Worm (Caenorhabditis elegans) whole organism, young adult: ENCODE results near the gene K07C11.7.

Experiments used
- B0019.2 ChIP-seq: fragments of 200-800 bp; sonication (Bioruptor generic); conservative IDR thresholded peaks from 2 replicates; pipeline ENCODE4 v1.3.6; 2022; ENCODE audit warnings: missing genetic modification reagents, missing genetic modification characterization, missing compliant biosample characterization
- D2030.7 ChIP-seq: fragments of 200-800 bp; sonication (Bioruptor generic); IDR thresholded peaks from 2 replicates; pipeline ENCODE4 v1.3.6; 2022; ENCODE audit warnings: missing genetic modification reagents, missing genetic modification characterization, missing compliant biosample characterization
- F33H1.4 ChIP-seq: fragments of 200-800 bp; sonication (Bioruptor generic); IDR thresholded peaks from 2 replicates; pipeline ENCODE4 v1.3.6; 2022; ENCODE audit warnings: missing genetic modification reagents, missing genetic modification characterization, missing compliant biosample characterization
- F39B2.1 ChIP-seq: fragments of 200-800 bp; sonication (Bioruptor generic); IDR thresholded peaks from 2 replicates; pipeline ENCODE4 v1.3.6; 2022; ENCODE audit warnings: missing genetic modification reagents, missing genetic modification characterization, missing compliant biosample characterization
- F52B5.7 ChIP-seq: sonication (generic microtip); optimal IDR thresholded peaks from 2 replicates; lab custom pipeline; 2016; ENCODE audit warnings: mild to moderate bottlenecking, missing genetic modification characterization, missing compliant biosample characterization
- F55B11.4 ChIP-seq: sonication (generic microtip); optimal IDR thresholded peaks from 2 replicates; lab custom pipeline; 2016; ENCODE audit warnings: missing compliant biosample characterization, missing genetic modification characterization, borderline replicate concordance; ENCODE audit not compliant: insufficient read depth
- F57A8.1 ChIP-seq: fragments of 200-800 bp; sonication (Bioruptor generic); optimal IDR thresholded peaks from 2 replicates; lab custom pipeline; 2018; ENCODE audit warnings: mild to moderate bottlenecking, missing genetic modification characterization, moderate library complexity, missing compliant biosample characterization
- K11D2.4 ChIP-seq: fragments of 200-800 bp; sonication (Bioruptor generic); IDR thresholded peaks from 2 replicates; pipeline ENCODE4 v1.3.6; 2022; ENCODE audit warnings: missing genetic modification reagents, missing genetic modification characterization, missing compliant biosample characterization
- T07F8.4 ChIP-seq: sonication (generic microtip); optimal IDR thresholded peaks from 2 replicates; lab custom pipeline; 2016; ENCODE audit warnings: mild to moderate bottlenecking, missing genetic modification characterization, moderate library complexity, missing compliant biosample characterization
- Y53G8AR.9 ChIP-seq: fragments of 200-800 bp; sonication (Bioruptor generic); conservative IDR thresholded peaks from 2 replicates; pipeline ENCODE4 v1.3.6; 2022; ENCODE audit warnings: missing genetic modification reagents, missing genetic modification characterization, missing compliant biosample characterization
- Y56A3A.18 ChIP-seq: fragments of 200-800 bp; sonication (Bioruptor generic); IDR thresholded peaks from 2 replicates; pipeline ENCODE4 v1.3.6; 2022; ENCODE audit warnings: missing genetic modification reagents, missing genetic modification characterization, missing compliant biosample characterization
- ZK185.1 ChIP-seq: sonication (generic microtip); optimal IDR thresholded peaks from 2 replicates; lab custom pipeline; 2016; ENCODE audit warnings: mild to moderate bottlenecking, missing genetic modification characterization, missing compliant biosample characterization; ENCODE audit not compliant: poor library complexity, severe bottlenecking
- ama-1 ChIP-seq, 3 experiments: fragments of 150-350 bp in 1 of 3; sonication (generic microtip) in 2 of 3; optimal IDR thresholded peaks; 2 replicates each; lab custom pipeline; 2014 to 2018; ENCODE audit warnings: missing biosample characterization in 2 of 3, missing genetic modification characterization in 2 of 3, missing genetic modification reagents in 2 of 3
- athp-1 ChIP-seq: sonication (generic microtip); optimal IDR thresholded peaks from 2 replicates; lab custom pipeline; 2017; ENCODE audit warnings: mild to moderate bottlenecking, missing genetic modification characterization, missing compliant biosample characterization
- ceh-40 ChIP-seq: fragments of 200-800 bp; sonication (Bioruptor generic); IDR thresholded peaks from 2 replicates; pipeline ENCODE4 v1.3.6; 2022; ENCODE audit warnings: missing genetic modification characterization, missing compliant biosample characterization
- ceh-91 ChIP-seq: fragments of 200-800 bp; sonication (Bioruptor generic); IDR thresholded peaks from 2 replicates; pipeline ENCODE4 v1.3.6; 2022; ENCODE audit warnings: missing genetic modification reagents, missing genetic modification characterization, missing compliant biosample characterization
- dpl-1 ChIP-seq: fragments of 150-350 bp; optimal IDR thresholded peaks from 2 replicates; lab custom pipeline; 2014; ENCODE audit warnings: missing biosample characterization, missing genetic modification reagents, missing genetic modification characterization
- egl-44 ChIP-seq: fragments of 200-800 bp; sonication (Bioruptor generic); IDR thresholded peaks from 2 replicates; pipeline ENCODE4 v1.3.6; 2022; ENCODE audit warnings: missing genetic modification reagents, missing genetic modification characterization, missing compliant biosample characterization
- ets-4 ChIP-seq: fragments of 200-800 bp; sonication (Bioruptor generic); optimal IDR thresholded peaks from 2 replicates; lab custom pipeline; 2018; ENCODE audit warnings: mild to moderate bottlenecking, missing genetic modification characterization, missing compliant biosample characterization
- him-1 ChIP-seq: sonication (generic microtip); optimal IDR thresholded peaks from 2 replicates; lab custom pipeline; 2016; ENCODE audit warnings: missing genotype, missing genetic modification reagents, missing genetic modification characterization, missing compliant biosample characterization
- let-526 ChIP-seq: fragments of 200-800 bp; sonication (Bioruptor generic); IDR thresholded peaks from 2 replicates; pipeline ENCODE4 v1.3.6; 2022; ENCODE audit warnings: missing genetic modification reagents, missing genetic modification characterization, missing compliant biosample characterization
- lir-1 ChIP-seq: fragments of 200-800 bp; sonication (Bioruptor generic); conservative IDR thresholded peaks from 2 replicates; pipeline ENCODE4 v1.3.6; 2022; ENCODE audit warnings: missing genetic modification reagents, missing genetic modification characterization, missing compliant biosample characterization
- madf-10 ChIP-seq: sonication (generic microtip); optimal IDR thresholded peaks from 2 replicates; lab custom pipeline; 2016; ENCODE audit warnings: mild to moderate bottlenecking, missing genetic modification characterization, missing compliant biosample characterization
- mcd-1 ChIP-seq: fragments of 200-800 bp; sonication (Bioruptor generic); IDR thresholded peaks from 2 replicates; pipeline ENCODE4 v1.3.6; 2022; ENCODE audit warnings: missing genetic modification reagents, missing genetic modification characterization, missing compliant biosample characterization
- pha-4 ChIP-seq: fragments of 150-350 bp; sonication (generic microtip); optimal IDR thresholded peaks from 2 replicates; lab custom pipeline; 2014; ENCODE audit warnings: missing biosample characterization, missing genetic modification reagents, missing genetic modification characterization
- repo-1 ChIP-seq: sonication (generic microtip); optimal IDR thresholded peaks from 2 replicates; lab custom pipeline; 2017; ENCODE audit warnings: mild to moderate bottlenecking, missing genetic modification characterization, missing compliant biosample characterization
- rpc-1 ChIP-seq, 2 experiments: fragments of 150-350 bp in 1 of 2; sonication (generic microtip) in 1 of 2; optimal IDR thresholded peaks; 2 replicates each; lab custom pipeline; 2014 to 2018; ENCODE audit warnings: missing biosample characterization in 1 of 2, missing genetic modification characterization in 1 of 2, missing genetic modification reagents in 1 of 2, missing genotype in 1 of 2
- sdz-38 ChIP-seq: sonication (generic microtip); optimal IDR thresholded peaks from 2 replicates; lab custom pipeline; 2016; ENCODE audit warnings: missing genotype, missing genetic modification characterization, missing compliant biosample characterization
- snpc-1.1 ChIP-seq: sonication (generic microtip); optimal IDR thresholded peaks from 2 replicates; lab custom pipeline; 2017; ENCODE audit warnings: missing genetic modification characterization, mild to moderate bottlenecking, missing compliant biosample characterization, antibody characterized with exemption, moderate library complexity, missing genotype, missing genetic modification reagents; ENCODE audit not compliant: insufficient read depth
- snpc-1.3 ChIP-seq: sonication (generic microtip); optimal IDR thresholded peaks from 2 replicates; lab custom pipeline; 2017; ENCODE audit warnings: missing genetic modification characterization, mild to moderate bottlenecking, missing compliant biosample characterization, antibody characterized with exemption, moderate library complexity, missing genotype, missing genetic modification reagents; ENCODE audit not compliant: insufficient read depth
- snpc-3.4 ChIP-seq: sonication (generic microtip); optimal IDR thresholded peaks from 2 replicates; lab custom pipeline; 2017; ENCODE audit warnings: missing genetic modification characterization, mild to moderate bottlenecking, missing compliant biosample characterization, antibody characterized with exemption, moderate library complexity, missing genotype, missing genetic modification reagents
- sptf-2 ChIP-seq: fragments of 200-800 bp; sonication (Bioruptor generic); optimal IDR thresholded peaks from 2 replicates; lab custom pipeline; 2018; ENCODE audit warnings: mild to moderate bottlenecking, missing genetic modification characterization, missing compliant biosample characterization
- tlf-1 ChIP-seq: fragments of 200-800 bp; sonication (Bioruptor generic); optimal IDR thresholded peaks from 2 replicates; lab custom pipeline; 2018; ENCODE audit warnings: mild to moderate bottlenecking, missing genetic modification characterization, missing compliant biosample characterization
- zfh-2 ChIP-seq: fragments of 200-800 bp; sonication (Bioruptor generic); conservative IDR thresholded peaks from 2 replicates; pipeline ENCODE4 v1.3.6; 2022; ENCODE audit warnings: missing genetic modification reagents, missing genetic modification characterization, missing compliant biosample characterization

K07C11.7 gene

DNA sequence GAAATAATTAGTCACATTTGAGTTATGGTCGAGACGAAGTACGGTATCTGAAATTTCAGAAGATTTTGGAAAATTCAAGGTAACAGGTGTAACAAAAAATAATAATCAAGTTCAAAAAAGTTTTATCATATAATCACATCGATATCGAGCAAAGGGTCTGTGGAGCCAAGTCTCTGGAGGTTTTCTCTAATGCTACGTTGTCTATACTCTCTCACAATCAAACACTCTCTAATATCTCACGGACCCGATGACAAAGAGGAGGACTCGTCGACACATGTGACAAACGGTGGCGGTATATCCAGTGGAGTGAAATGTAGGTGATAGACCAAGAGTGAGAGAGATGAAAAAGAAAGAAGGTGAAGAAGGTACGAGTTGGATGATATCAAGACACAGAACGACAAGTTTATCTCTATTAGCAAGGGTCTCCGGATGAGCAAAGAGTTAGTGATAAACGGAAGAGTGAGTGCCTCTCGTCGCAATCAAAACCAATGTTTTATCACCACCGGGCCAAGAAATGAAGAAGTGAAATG, 17.8 kb downstream of the K07C11.7 start, which contains the start of gene F20D6.10:
TSS of gene F20D6.10 (minus strand) at position 51 of the 530 bp plus-strand sequence.
- TF ChIP-seq ama-1 (optimal IDR thresholded peaks at IDR 0.05; lab: Kevin White, UChicago), result no peak
- no peak for TF ChIP-seq ama-1 (GFP tag; optimal IDR thresholded peaks at IDR 0.05; lab: Kevin White, UChicago)
- no peak for TF ChIP-seq F39B2.1 (GFP tag; lab: Robert Waterston, UW)
- TF ChIP-seq sdz-38, result no peak
- TF ChIP-seq D2030.7 (GFP tag; lab: Robert Waterston, UW), result no peak
- no peak for TF ChIP-seq F55B11.4 (tag; lab: Kevin White, UChicago)

DNA sequence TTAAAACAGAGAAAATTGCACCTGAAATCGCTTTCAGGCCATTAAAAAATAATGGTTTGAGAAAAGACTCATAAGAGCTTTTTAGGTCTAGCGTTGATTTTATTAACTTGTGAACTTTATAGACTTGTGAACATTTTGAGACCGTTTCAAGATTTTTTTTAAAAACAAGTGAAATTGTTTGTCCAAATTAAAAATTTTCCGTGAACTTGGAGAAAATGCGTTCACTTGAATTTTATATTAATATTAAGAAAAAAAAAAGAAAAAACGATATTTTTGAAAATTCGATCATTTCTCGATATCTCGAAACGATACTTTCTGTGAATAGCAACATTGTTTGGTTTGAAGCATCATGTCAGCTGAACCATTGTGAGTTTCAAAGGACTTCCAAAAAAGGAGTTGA, 23.3 kb downstream of the K07C11.7 start, which contains the start of gene F20D6.1:
TSS of gene F20D6.1 (plus strand) at position 301 of the 400 bp plus-strand sequence.
- TF ChIP-seq ets-4 (GFP tag; lab: Kevin White, UChicago) (no peak), K11D2.4 (GFP tag; lab: Robert Waterston, UW) (no peak), snpc-1.1 (tag; lab: Kevin White, UChicago) (no peak), ZK185.1 (tag; lab: Kevin White, UChicago) (no peak), athp-1 (tag; lab: Kevin White, UChicago) (no peak), F33H1.4 (GFP tag; lab: Robert Waterston, UW) (no peak), F57A8.1 (GFP tag; lab: Kevin White, UChicago) (no peak), F39B2.1 (GFP tag; lab: Robert Waterston, UW) (no peak), T07F8.4 (tag; lab: Kevin White, UChicago) (no peak), madf-10 (no peak), tlf-1 (no peak), mcd-1 (GFP tag; lab: Robert Waterston, UW) (no peak), Y56A3A.18 (GFP tag; lab: Robert Waterston, UW) (no peak)

- no peak for TF ChIP-seq repo-1 (tag; lab: Kevin White, UChicago)
- no peak for TF ChIP-seq snpc-3.4
- TF ChIP-seq zfh-2 (GFP tag; lab: Robert Waterston, UW), result no peak
- no peak for TF ChIP-seq lir-1 (GFP tag; lab: Robert Waterston, UW)
- TF ChIP-seq snpc-1.3 (tag; lab: Kevin White, UChicago), result no peak
- TF ChIP-seq let-526 (GFP tag; lab: Robert Waterston, UW), result no peak
- TF ChIP-seq rpc-1 (optimal IDR thresholded peaks at IDR 0.05; lab: Kevin White, UChicago), result no peak
- TF ChIP-seq rpc-1 (tag; optimal IDR thresholded peaks at IDR 0.05; lab: Kevin White, UChicago), result no peak
- TF ChIP-seq B0019.2 (GFP tag; lab: Robert Waterston, UW), result no peak
- TF ChIP-seq pha-4 (tag; lab: Kevin White, UChicago), result no peak
- TF ChIP-seq ceh-40 (GFP tag; lab: Robert Waterston, UW), result no peak
- no peak for TF ChIP-seq egl-44
- no peak for TF ChIP-seq sptf-2 (GFP tag; lab: Kevin White, UChicago)
- TF ChIP-seq dpl-1, result no peak
- no peak for TF ChIP-seq F33H1.4 (GFP tag; lab: Robert Waterston, UW)
- TF ChIP-seq mcd-1 (GFP tag; lab: Robert Waterston, UW), result no peak
- TF ChIP-seq ceh-91 (GFP tag; lab: Robert Waterston, UW), result no peak
- TF ChIP-seq F52B5.7 (tag; lab: Kevin White, UChicago), result no peak
- TF ChIP-seq him-1 (tag; lab: Kevin White, UChicago), result no peak
- TF ChIP-seq D2030.7 (GFP tag; lab: Robert Waterston, UW), result no peak
- TF ChIP-seq Y53G8AR.9 (GFP tag; lab: Robert Waterston, UW), result no peak
Observed at ce11 chrV:8190016-8190415, 23.8 kb downstream of the K07C11.7 start, which contains the start of gene F20D6.12. TSS of gene F20D6.12 (minus strand) at chrV:8190116.
